Fruit fly (Drosophila melanogaster): ENCODE measurements around the gene CG11779.

- peak; percentile 54 for TF ChIP-seq Hsf (GFP tag; optimal IDR thresholded peaks at IDR 0.05)
- peak; percentile 96 for TF ChIP-seq CG9932 (GFP tag; IDR thresholded peaks at IDR 0.05)
- TF ChIP-seq CG8089 (GFP tag; optimal IDR thresholded peaks at IDR 0.05) = no peak
- TF ChIP-seq CG17328 (GFP tag; IDR thresholded peaks at IDR 0.05) = no peak
- peak; percentile 47 for TF ChIP-seq az2 (GFP tag; optimal IDR thresholded peaks at IDR 0.05)
- no peak for TF ChIP-seq prd (optimal IDR thresholded peaks at IDR 0.05)
- TF ChIP-seq prd (GFP tag; IDR thresholded peaks at IDR 0.05) = peak; percentile 64
- TF ChIP-seq CG10321 (GFP tag; IDR thresholded peaks at IDR 0.05) = 0 out of 2 replicates have a peak, but pooled peaks have one; percentile 29
- TF ChIP-seq her (GFP tag; optimal IDR thresholded peaks at IDR 0.05) = peak; percentile 83
- TF ChIP-seq Hr78 (GFP tag; optimal IDR thresholded peaks at IDR 0.05) = peak in 1 of 2 experiments; percentile 57
- peak; percentile 81 for TF ChIP-seq YL-1 (GFP tag; optimal IDR thresholded peaks at IDR 0.05)
- TF ChIP-seq ken (GFP tag; IDR thresholded peaks at IDR 0.05) = peak; percentile 73; the same call in 2 of the 3 replicates
Measured at dm6 chr3R:19156670-19157402, 2.8 kb downstream of the CG11779 start, which contains the start of gene nanos.

Data from whole organism, embryonic.